Fruit fly (Drosophila melanogaster): ENCODE data around the gene CG1958.

DNA sequence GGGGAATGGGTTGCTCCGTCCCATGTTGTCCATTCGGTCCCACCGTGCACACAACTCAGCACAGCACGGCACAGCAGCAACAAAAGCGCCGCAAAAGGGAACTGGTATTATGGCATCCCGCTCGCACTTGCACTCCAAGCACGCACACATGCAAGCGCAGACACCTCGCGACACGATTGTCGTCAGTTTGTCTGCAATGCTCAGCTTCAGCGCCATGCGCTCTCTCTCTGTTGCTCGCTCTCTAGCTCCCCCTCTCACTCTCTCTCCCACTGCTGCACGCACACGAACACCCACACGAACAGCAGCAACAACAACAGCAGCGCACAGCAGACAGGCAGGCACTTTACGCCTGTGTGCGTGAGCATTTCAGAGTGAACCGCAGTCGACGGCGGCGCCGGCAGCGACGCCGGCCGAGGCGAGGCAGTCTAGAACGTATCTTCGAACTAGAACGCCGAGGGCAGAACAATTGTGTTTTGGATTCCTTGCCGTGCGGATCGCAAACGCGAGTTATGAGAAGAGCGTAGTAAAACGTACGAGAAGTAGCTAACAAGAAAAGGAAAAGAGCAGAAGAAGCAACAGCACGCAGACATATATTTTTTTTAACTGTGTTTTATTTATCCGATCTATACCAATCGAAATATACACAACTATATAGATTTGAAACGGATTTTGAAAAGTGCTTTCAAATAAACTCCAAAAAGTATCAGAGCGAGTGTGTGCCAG, 40.9 kb downstream of the CG1958 start, which contains the start of gene brk:
- TF ChIP-seq Blimp-1 (GFP tag; optimal IDR thresholded peaks at IDR 0.05), result no peak
- TF ChIP-seq CG7368 (GFP tag; optimal IDR thresholded peaks at IDR 0.05), result peak; percentile 36
- no peak for TF ChIP-seq salr (GFP tag; optimal IDR thresholded peaks at IDR 0.05)
- TF ChIP-seq CG6163 (GFP tag; IDR thresholded peaks at IDR 0.05), result peak; percentile 55; the same call in 2 of the 3 replicates
- no peak for TF ChIP-seq Sox102F (GFP tag; optimal IDR thresholded peaks at IDR 0.05)
- TF ChIP-seq Ets21C (GFP tag; optimal IDR thresholded peaks at IDR 0.05), result no peak
- no peak for TF ChIP-seq CG31627 (GFP tag; optimal IDR thresholded peaks at IDR 0.05)
- no peak for TF ChIP-seq spab (GFP tag; optimal IDR thresholded peaks at IDR 0.05)

All from whole organism, prepupa.